Worm (Caenorhabditis elegans): Measurements from ENCODE around the gene Y57G7A.11.
A peak's percentile ranks its signal among the peaks of the same experiment; 100 is the strongest.

Gene Y57G7A.11

DNA sequence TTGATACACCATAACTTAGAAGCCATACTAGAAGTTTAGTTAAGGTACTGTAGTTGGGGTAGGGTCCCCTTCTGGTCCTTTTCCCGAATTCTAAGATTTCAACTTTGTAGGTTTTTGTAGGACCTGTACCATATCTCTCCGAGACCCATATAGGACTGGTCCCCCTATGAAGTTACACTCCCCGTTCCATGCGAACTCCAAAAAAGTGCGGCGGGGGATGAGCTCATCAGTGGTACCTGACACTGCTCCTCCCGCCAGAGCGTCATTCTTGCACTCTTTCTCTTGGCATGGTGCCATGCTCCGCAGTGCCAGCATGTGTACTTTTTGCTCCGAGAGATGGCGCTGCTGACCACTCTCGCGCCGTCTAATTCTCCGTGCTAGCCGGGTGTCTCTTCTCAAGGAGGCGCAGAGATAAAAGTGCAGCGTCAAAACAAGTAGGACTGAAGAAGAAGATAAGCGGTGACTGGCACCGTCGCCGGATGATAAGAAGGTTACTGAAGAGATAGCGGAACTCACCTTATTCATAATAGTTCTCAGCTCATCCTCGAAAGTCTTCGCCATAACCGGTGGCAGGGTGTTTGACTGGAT is 37.2 kb downstream of the Y57G7A.11 start:
- TF ChIP-seq athp-1 (tag; optimal IDR thresholded peaks at IDR 0.05), result no peak
- TF ChIP-seq T07F8.4 (tag; optimal IDR thresholded peaks at IDR 0.05), result no peak
- TF ChIP-seq rpc-1 (optimal IDR thresholded peaks at IDR 0.05), result no peak
- TF ChIP-seq rpc-1 (tag; optimal IDR thresholded peaks at IDR 0.05), result no peak
- no peak for TF ChIP-seq let-526 (GFP tag; IDR thresholded peaks at IDR 0.05)
- peak; percentile 4 for TF ChIP-seq nhr-80 (tag; optimal IDR thresholded peaks at IDR 0.05)
- no peak for TF ChIP-seq lin-54 (GFP tag; optimal IDR thresholded peaks at IDR 0.05)
- no peak for TF ChIP-seq ekl-4 (GFP tag; IDR thresholded peaks at IDR 0.05)
- no peak for TF ChIP-seq rec-8 (tag; optimal IDR thresholded peaks at IDR 0.05)
- no peak for TF ChIP-seq mel-28 (tag; optimal IDR thresholded peaks at IDR 0.05; ENCODE audit: borderline replicate concordance)
- TF ChIP-seq F49E8.2 (tag; optimal IDR thresholded peaks at IDR 0.05; ENCODE audit: insufficient read depth), result no peak
- TF ChIP-seq egl-18 (GFP tag; IDR thresholded peaks at IDR 0.05), result no peak
- TF ChIP-seq mes-4 (tag; optimal IDR thresholded peaks at IDR 0.05), result no peak
- TF ChIP-seq Y53G8AR.9 (GFP tag; conservative IDR thresholded peaks at IDR 0.05), result no peak
- no peak for TF ChIP-seq attf-6 (GFP tag; IDR thresholded peaks at IDR 0.05)
- peak; percentile 52; the same call in 1 of the 2 replicates for TF ChIP-seq hmg-1.2 (GFP tag; IDR thresholded peaks at IDR 0.05)
- TF ChIP-seq ztf-18 (tag; optimal IDR thresholded peaks at IDR 0.05), result no peak
- no peak for TF ChIP-seq dpff-1 (tag; optimal IDR thresholded peaks at IDR 0.05)
- TF ChIP-seq madf-10 (tag; optimal IDR thresholded peaks at IDR 0.05), result no peak
- no peak for TF ChIP-seq gei-17 (GFP tag; optimal IDR thresholded peaks at IDR 0.05)
- TF ChIP-seq ztf-22 (GFP tag; optimal IDR thresholded peaks at IDR 0.05), result no peak
- TF ChIP-seq C17E4.6 (GFP tag; IDR thresholded peaks at IDR 0.05), result no peak
- no peak for TF ChIP-seq lir-1 (GFP tag; conservative IDR thresholded peaks at IDR 0.05)
- no peak for TF ChIP-seq mcd-1 (GFP tag; IDR thresholded peaks at IDR 0.05)
- 0 out of 2 replicates have a peak, but pooled peaks have one; percentile 23 for TF ChIP-seq pbrm-1 (GFP tag; IDR thresholded peaks at IDR 0.05)
- TF ChIP-seq lin-26 (GFP tag; IDR thresholded peaks at IDR 0.05), result no peak
- peak; percentile 78 for TF ChIP-seq zfh-2 (GFP tag; conservative IDR thresholded peaks at IDR 0.05)

DNA sequence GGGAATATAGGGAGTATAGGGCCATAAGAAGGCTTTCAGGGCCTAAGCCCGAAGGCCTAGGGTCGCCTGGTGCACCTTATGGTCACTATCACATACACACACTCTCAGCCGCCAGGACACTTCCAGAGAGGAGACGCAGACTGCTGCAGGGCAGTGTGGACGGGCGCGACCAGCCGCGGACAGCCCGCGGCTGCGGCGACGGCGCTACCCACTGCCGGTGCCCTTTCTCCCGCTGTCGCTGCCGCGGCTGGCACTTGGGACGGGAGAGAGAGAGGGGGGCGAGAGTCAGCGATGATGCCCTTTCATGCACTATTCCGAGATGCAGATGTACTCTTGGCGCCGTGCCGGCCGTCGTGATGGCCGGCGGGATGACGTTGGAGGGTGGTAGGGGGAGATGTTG is 38.8 kb downstream of the Y57G7A.11 start:
- TF ChIP-seq egl-44 (GFP tag; IDR thresholded peaks at IDR 0.05), result peak; percentile 51; the same call in 1 of the 2 replicates
- TF ChIP-seq dox-1 (GFP tag; IDR thresholded peaks at IDR 0.05), result peak; percentile 65
- peak; percentile 99 for TF ChIP-seq zfh-2 (GFP tag; conservative IDR thresholded peaks at IDR 0.05)
- peak; percentile 10 for TF ChIP-seq ceh-27 (GFP tag; optimal IDR thresholded peaks at IDR 0.05)
- TF ChIP-seq lin-26 (GFP tag; IDR thresholded peaks at IDR 0.05), result peak; percentile 53; the same call in 1 of the 2 replicates
- no peak for TF ChIP-seq bed-1 (GFP tag; IDR thresholded peaks at IDR 0.05)
- TF ChIP-seq snpc-3.4 (tag; optimal IDR thresholded peaks at IDR 0.05), result no peak
- TF ChIP-seq F37B4.10 (GFP tag; IDR thresholded peaks at IDR 0.05), result 0 out of 2 replicates have a peak, but pooled peaks have one; percentile 83
- TF ChIP-seq nfyb-1 (GFP tag; IDR thresholded peaks at IDR 0.05), result peak; percentile 85
- TF ChIP-seq chd-7 (tag; optimal IDR thresholded peaks at IDR 0.05), result peak; percentile 39
- peak; percentile 22 for TF ChIP-seq gei-17 (GFP tag; optimal IDR thresholded peaks at IDR 0.05)
- peak; percentile 51 for TF ChIP-seq mcd-1 (GFP tag; IDR thresholded peaks at IDR 0.05)
- TF ChIP-seq cebp-1 (GFP tag; IDR thresholded peaks at IDR 0.05), result no peak
- TF ChIP-seq cebp-1 (tag; optimal IDR thresholded peaks at IDR 0.05), result peak; percentile 45
- TF ChIP-seq sea-2 (GFP tag; IDR thresholded peaks at IDR 0.05), result 0 out of 2 replicates have a peak, but pooled peaks have one; percentile 73
- no peak for TF ChIP-seq nhr-120 (GFP tag; IDR thresholded peaks at IDR 0.05)
- peak; percentile 3 for TF ChIP-seq ztf-18 (tag; optimal IDR thresholded peaks at IDR 0.05)
- TF ChIP-seq egrh-3 (GFP tag; IDR thresholded peaks at IDR 0.05), result peak; percentile 99
- TF ChIP-seq F57C9.4 (tag; optimal IDR thresholded peaks at IDR 0.05), result no peak
- 0 out of 2 replicates have a peak, but pooled peaks have one; percentile 41 for TF ChIP-seq K11D2.4 (GFP tag; IDR thresholded peaks at IDR 0.05)
- TF ChIP-seq attf-6 (GFP tag; IDR thresholded peaks at IDR 0.05), result no peak
- TF ChIP-seq pbrm-1 (GFP tag; IDR thresholded peaks at IDR 0.05), result no peak; the same call in 1 of the 2 replicates
- TF ChIP-seq F52B5.7 (tag; optimal IDR thresholded peaks at IDR 0.05), result peak; percentile 54

Data from whole organism, young adult.